Fruit fly (Drosophila melanogaster): ENCODE data around the gene CG42538.

DNA sequence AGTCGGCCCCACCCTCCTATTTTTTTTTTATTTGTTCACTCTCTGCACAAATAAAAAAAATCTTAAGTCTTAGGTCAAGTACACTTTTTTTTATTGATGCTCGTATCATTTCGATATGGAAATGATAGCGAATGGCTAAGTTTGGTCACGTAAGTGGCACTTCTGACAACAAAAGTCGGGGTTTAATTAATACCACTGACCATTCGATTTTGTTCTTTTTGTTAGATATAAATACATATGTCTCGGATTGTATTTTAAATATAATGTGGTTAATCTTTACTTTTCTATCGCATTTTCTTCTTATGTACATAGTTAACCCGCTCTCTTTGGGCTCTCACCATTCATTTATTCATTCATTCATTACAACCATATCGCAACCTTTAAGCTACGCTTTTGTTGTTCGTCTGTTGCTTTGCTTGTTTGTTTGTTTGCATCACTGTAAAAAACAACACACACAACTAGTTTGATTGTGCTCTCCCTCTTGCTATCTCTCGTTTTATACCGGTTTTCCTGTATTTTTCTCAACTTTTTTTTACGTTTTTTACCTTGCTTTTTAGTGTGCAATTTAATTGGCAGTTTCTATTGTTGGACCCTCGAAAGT lies 32.1 kb upstream of the CG42538 start:
- TF ChIP-seq pan (optimal IDR thresholded peaks at IDR 0.05): no peak
- TF ChIP-seq usp (GFP tag; optimal IDR thresholded peaks at IDR 0.05): no peak
- TF ChIP-seq psq (optimal IDR thresholded peaks at IDR 0.05): no peak
- no peak for TF ChIP-seq CG8478 (optimal IDR thresholded peaks at IDR 0.05)
